Fruit fly (Drosophila melanogaster) whole organism, wandering third instar larva: ENCODE measurements around the gene Vps13D.

Experiments
- Myc ChIP-seq: fragments of >200 bp; optimal IDR thresholded peaks from 2 replicates; lab custom pipeline; 2017
- br ChIP-seq: fragments of 200-800 bp; sonication (Bioruptor generic); optimal IDR thresholded peaks from 2 replicates; lab custom pipeline; 2016; ENCODE audit warnings: missing biosample characterization, missing genetic modification characterization
- foxo ChIP-seq, 2 experiments: fragments of 200-800 bp; sonication (Bioruptor generic); optimal IDR thresholded peaks; 2 replicates in 1 of 2; 3 replicates in 1 of 2; lab custom pipeline; 2016 to 2017; ENCODE audit warnings: missing biosample characterization in 2 of 2, missing genetic modification characterization in 2 of 2
- psq ChIP-seq: fragments of 200-800 bp; sonication (Bioruptor generic); optimal IDR thresholded peaks from 3 replicates; lab custom pipeline; 2017; ENCODE audit warnings: missing biosample characterization, mild to moderate bottlenecking, missing genetic modification characterization, moderate library complexity
- rgr ChIP-seq: fragments of 200-800 bp; sonication (Bioruptor generic); optimal IDR thresholded peaks from 3 replicates; lab custom pipeline; 2016; ENCODE audit warnings: missing biosample characterization, mild to moderate bottlenecking, missing genetic modification characterization

dm6 chr3L:12745121-12745770 is 9.6 kb upstream of the Vps13D start, which contains the start of gene CG32109:
- TF ChIP-seq foxo (GFP tag; optimal IDR thresholded peaks at IDR 0.05; lab: Kevin White, UChicago) (no peak), psq (GFP tag; lab: Kevin White, UChicago) (no peak), rgr (GFP tag; lab: Kevin White, UChicago) (no peak), br (no peak), Myc (no peak)
